Worm (Caenorhabditis elegans) whole organism, L4 larva: ENCODE data around the gene M199.8.

ENCODE experiments used
- ama-1 ChIP-seq: fragments of 150-350 bp; optimal IDR thresholded peaks from 2 replicates; lab custom pipeline; 2014; ENCODE audit warnings: inconsistent platforms, mixed read lengths
- daf-12 ChIP-seq: fragments of 150-350 bp; optimal IDR thresholded peaks from 2 replicates; lab custom pipeline; 2014; ENCODE audit warnings: missing biosample characterization, missing genetic modification reagents, missing genetic modification characterization
- mxl-2 ChIP-seq: fragments of 200-800 bp; sonication (Bioruptor generic); conservative IDR thresholded peaks from 2 replicates; pipeline ENCODE4 v1.3.6; 2022; ENCODE audit warnings: missing genetic modification reagents, missing genetic modification characterization, missing compliant biosample characterization

DNA sequence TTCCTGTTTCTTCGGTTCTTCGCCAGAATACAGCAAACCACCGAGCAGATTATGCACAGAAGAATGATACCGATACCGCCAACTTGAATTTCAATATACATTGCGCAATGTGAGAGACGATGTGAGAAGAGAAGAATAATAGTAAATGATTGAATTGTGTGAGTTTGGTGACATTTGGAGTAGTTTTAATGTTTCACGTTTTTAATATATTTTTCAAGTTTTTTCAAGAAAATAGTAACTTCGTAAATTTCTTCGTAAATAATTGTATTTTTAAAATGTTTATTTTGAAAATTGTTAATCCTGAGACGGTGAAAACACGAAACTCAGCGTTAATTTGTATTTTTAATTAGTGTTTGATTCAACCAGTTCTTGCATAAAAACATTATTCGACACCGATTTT, 20.7 kb downstream of the M199.8 start, which contains the start of gene M199.134:
- TF ChIP-seq ama-1 (no peak), daf-12 (no peak), mxl-2 (GFP tag; lab: Robert Waterston, UW) (no peak)
